Fruit fly (Drosophila melanogaster): ENCODE measurements around the gene Esyt2.

The Esyt2 gene

DNA sequence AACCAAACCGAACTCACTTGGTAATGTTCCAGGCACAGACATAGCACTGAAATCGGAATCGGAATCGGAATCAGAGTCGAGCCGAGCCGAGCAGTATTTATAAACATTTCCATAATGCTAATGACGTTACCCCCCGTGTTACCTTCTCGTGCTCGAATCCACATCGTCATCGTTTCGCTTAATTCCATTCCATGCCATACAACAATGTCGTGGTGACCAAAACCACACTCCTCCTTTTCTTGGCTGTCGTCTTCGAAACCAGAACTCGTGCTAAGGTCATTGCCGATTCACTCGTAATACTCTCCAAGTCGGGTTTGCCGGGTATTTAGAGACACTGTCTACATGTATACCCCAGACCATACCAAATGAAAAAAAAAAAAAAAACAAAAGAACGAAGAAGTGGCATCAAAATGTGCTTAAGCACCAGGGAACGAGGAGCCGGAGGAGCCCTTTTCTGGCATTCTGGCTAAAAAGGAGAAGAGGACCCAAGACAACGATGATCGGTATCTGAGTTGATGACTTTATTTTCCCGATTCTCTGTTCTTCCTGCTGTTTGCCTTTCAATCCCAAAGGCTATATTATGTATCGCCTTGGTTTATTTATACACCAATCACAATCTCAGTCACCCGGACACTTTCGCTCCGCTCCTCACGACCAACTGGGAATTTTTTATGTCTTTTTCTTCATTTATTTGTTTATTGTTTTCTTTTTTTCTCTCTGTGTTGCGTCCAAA is 59.0 kb downstream of the Esyt2 start:
- TF ChIP-seq Rel (GFP tag; optimal IDR thresholded peaks at IDR 0.05) (peak; percentile 70), Rel (tag; optimal IDR thresholded peaks at IDR 0.05) (peak; percentile 22), jim (GFP tag; optimal IDR thresholded peaks at IDR 0.05) (peak; percentile 26), dsf (GFP tag; optimal IDR thresholded peaks at IDR 0.05; ENCODE audit: borderline replicate concordance) (no peak), tai (GFP tag; optimal IDR thresholded peaks at IDR 0.05) (no peak), br (GFP tag; optimal IDR thresholded peaks at IDR 0.05) (no peak), Hnf4 (GFP tag; optimal IDR thresholded peaks at IDR 0.05) (peak; percentile 20), brk (GFP tag; optimal IDR thresholded peaks at IDR 0.05) (peak; percentile 77), N (GFP tag; optimal IDR thresholded peaks at IDR 0.05) (no peak), fru (GFP tag; optimal IDR thresholded peaks at IDR 0.05) (peak; percentile 60), Abd-B (GFP tag; optimal IDR thresholded peaks at IDR 0.05) (no peak), pan (optimal IDR thresholded peaks at IDR 0.05) (no peak), HLH106 (tag; optimal IDR thresholded peaks at IDR 0.05) (no peak), woc (GFP tag; optimal IDR thresholded peaks at IDR 0.05) (peak; percentile 51), foxo (GFP tag; optimal IDR thresholded peaks at IDR 0.05) (peak in 1 of 2 experiments; percentile 1), rgr (GFP tag; optimal IDR thresholded peaks at IDR 0.05) (peak; percentile 4), CrebA (GFP tag; optimal IDR thresholded peaks at IDR 0.05; ENCODE audit: borderline replicate concordance) (peak; percentile 75), OdsH (GFP tag; optimal IDR thresholded peaks at IDR 0.05) (peak; percentile 29), Sp1 (GFP tag; optimal IDR thresholded peaks at IDR 0.05) (no peak), Vsx2 (GFP tag; optimal IDR thresholded peaks at IDR 0.05; ENCODE audit: partially characterized antibody) (peak; percentile 50), h (GFP tag; optimal IDR thresholded peaks at IDR 0.05) (peak; percentile 19), CG9705 (GFP tag; optimal IDR thresholded peaks at IDR 0.05) (no peak), dmrt93B (GFP tag; optimal IDR thresholded peaks at IDR 0.05) (no peak), sv (GFP tag; optimal IDR thresholded peaks at IDR 0.05) (no peak), GATAd (GFP tag; optimal IDR thresholded peaks at IDR 0.05) (no peak), ey (GFP tag; optimal IDR thresholded peaks at IDR 0.05) (peak; percentile 30), sage (GFP tag; optimal IDR thresholded peaks at IDR 0.05) (peak; percentile 26), psq (GFP tag; optimal IDR thresholded peaks at IDR 0.05) (peak; percentile 95)

DNA sequence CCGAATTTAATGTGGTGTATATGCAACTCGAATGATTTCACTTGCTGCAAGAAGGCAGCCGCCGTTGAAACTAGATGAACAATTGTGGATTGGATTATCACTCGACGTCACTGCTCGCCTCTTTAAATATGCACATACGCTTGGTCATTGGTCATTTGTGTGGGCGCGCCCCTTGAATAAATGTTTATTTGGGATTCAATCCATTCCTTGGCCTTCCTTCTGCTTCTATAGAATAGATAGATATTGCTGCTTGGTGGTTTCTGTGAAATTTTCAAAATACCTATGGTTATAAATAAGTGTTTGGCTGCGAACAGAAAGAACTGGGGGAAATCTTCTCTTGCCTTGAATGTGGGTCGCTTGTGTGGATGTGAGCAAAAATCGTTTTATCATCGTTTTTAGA is 59.6 kb downstream of the Esyt2 start:
- no peak for TF ChIP-seq Vsx2 (GFP tag; optimal IDR thresholded peaks at IDR 0.05; ENCODE audit: partially characterized antibody)
- TF ChIP-seq CG32264 (GFP tag; optimal IDR thresholded peaks at IDR 0.05): no peak
- TF ChIP-seq Myc (optimal IDR thresholded peaks at IDR 0.05): no peak
- TF ChIP-seq dl (GFP tag; optimal IDR thresholded peaks at IDR 0.05; ENCODE audit: insufficient read depth in 1 of 2, partially characterized antibody in 2 of 2): no peak
- TF ChIP-seq HLH106 (tag; optimal IDR thresholded peaks at IDR 0.05): no peak
- no peak for TF ChIP-seq Hr78 (GFP tag; optimal IDR thresholded peaks at IDR 0.05)
- TF ChIP-seq woc (GFP tag; optimal IDR thresholded peaks at IDR 0.05): no peak
- TF ChIP-seq GATAd (GFP tag; optimal IDR thresholded peaks at IDR 0.05): no peak
- TF ChIP-seq N (GFP tag; optimal IDR thresholded peaks at IDR 0.05): no peak
- no peak for TF ChIP-seq Dif (GFP tag; optimal IDR thresholded peaks at IDR 0.05; ENCODE audit: partially characterized antibody)
- no peak for TF ChIP-seq sage (GFP tag; optimal IDR thresholded peaks at IDR 0.05)
- no peak for TF ChIP-seq CG9705 (GFP tag; optimal IDR thresholded peaks at IDR 0.05)
- no peak for TF ChIP-seq br (GFP tag; optimal IDR thresholded peaks at IDR 0.05)
- no peak for TF ChIP-seq Hr83 (GFP tag; optimal IDR thresholded peaks at IDR 0.05; ENCODE audit: poor library complexity, severe bottlenecking)
- no peak for TF ChIP-seq dsf (GFP tag; optimal IDR thresholded peaks at IDR 0.05; ENCODE audit: borderline replicate concordance)
- TF ChIP-seq brk (GFP tag; optimal IDR thresholded peaks at IDR 0.05): no peak
- TF ChIP-seq lola (GFP tag; optimal IDR thresholded peaks at IDR 0.05): no peak
- TF ChIP-seq dmrt93B (GFP tag; optimal IDR thresholded peaks at IDR 0.05): no peak
- no peak for TF ChIP-seq rgr (GFP tag; optimal IDR thresholded peaks at IDR 0.05)
